Worm (Caenorhabditis elegans) whole organism, young adult: Measurements from ENCODE around the gene F48E3.2.

Experiments
- B0261.1 ChIP-seq: sonication (generic microtip); optimal IDR thresholded peaks from 2 replicates; lab custom pipeline; 2016; ENCODE audit warnings: mild to moderate bottlenecking, missing genetic modification characterization, moderate library complexity, missing compliant biosample characterization
- C17E4.6 ChIP-seq: fragments of 200-800 bp; sonication (Bioruptor generic); IDR thresholded peaks from 2 replicates; pipeline ENCODE4 v1.3.6; 2022; ENCODE audit warnings: missing genetic modification reagents, missing genetic modification characterization, missing compliant biosample characterization
- F10E7.11 ChIP-seq: sonication (generic microtip); optimal IDR thresholded peaks from 2 replicates; lab custom pipeline; 2017; ENCODE audit warnings: mild to moderate bottlenecking, missing genetic modification characterization, moderate library complexity, missing compliant biosample characterization
- F33H1.4 ChIP-seq: fragments of 200-800 bp; sonication (Bioruptor generic); IDR thresholded peaks from 2 replicates; pipeline ENCODE4 v1.3.6; 2022; ENCODE audit warnings: missing genetic modification reagents, missing genetic modification characterization, missing compliant biosample characterization
- F49E8.2 ChIP-seq: sonication (generic microtip); optimal IDR thresholded peaks from 3 replicates; lab custom pipeline; 2017; ENCODE audit warnings: missing genetic modification characterization, mild to moderate bottlenecking, missing compliant biosample characterization, antibody characterized with exemption, moderate library complexity; ENCODE audit not compliant: insufficient read depth
- F52B5.7 ChIP-seq: sonication (generic microtip); optimal IDR thresholded peaks from 2 replicates; lab custom pipeline; 2016; ENCODE audit warnings: mild to moderate bottlenecking, missing genetic modification characterization, missing compliant biosample characterization
- K12H6.12 ChIP-seq: fragments of 200-800 bp; sonication (Bioruptor generic); optimal IDR thresholded peaks from 2 replicates; lab custom pipeline; 2018; ENCODE audit warnings: mild to moderate bottlenecking, missing genetic modification characterization, missing compliant biosample characterization
- Y53F4B.3 ChIP-seq: fragments of 200-800 bp; sonication (Bioruptor generic); IDR thresholded peaks from 2 replicates; pipeline ENCODE4 v1.3.6; 2022; ENCODE audit warnings: missing genetic modification reagents, missing genetic modification characterization, missing compliant biosample characterization
- Y67H2A.10 ChIP-seq: fragments of 200-800 bp; sonication (Bioruptor generic); conservative IDR thresholded peaks from 2 replicates; pipeline ENCODE4 v1.3.6; 2022; ENCODE audit warnings: missing genetic modification reagents, missing genetic modification characterization, missing compliant biosample characterization
- Y79H2A.3 ChIP-seq: fragments of 200-800 bp; sonication (Bioruptor generic); conservative IDR thresholded peaks from 2 replicates; pipeline ENCODE4 v1.3.6; 2022; ENCODE audit warnings: missing genetic modification reagents, missing genetic modification characterization, missing compliant biosample characterization
- aptf-2 ChIP-seq: fragments of 200-800 bp; sonication (Bioruptor generic); conservative IDR thresholded peaks from 2 replicates; pipeline ENCODE4 v1.3.6; 2022; ENCODE audit warnings: missing genetic modification reagents, missing genetic modification characterization, missing compliant biosample characterization
- aptf-3 ChIP-seq: fragments of 200-800 bp; sonication (Bioruptor generic); IDR thresholded peaks from 2 replicates; pipeline ENCODE4 v1.3.6; 2022; ENCODE audit warnings: missing genetic modification characterization, missing compliant biosample characterization
- attf-3 ChIP-seq: fragments of 200-800 bp; sonication (Bioruptor generic); conservative IDR thresholded peaks from 2 replicates; pipeline ENCODE4 v1.3.6; 2022; ENCODE audit warnings: missing genetic modification reagents, missing genetic modification characterization, missing compliant biosample characterization
- attf-6 ChIP-seq: fragments of 200-800 bp; sonication (Bioruptor generic); IDR thresholded peaks from 2 replicates; pipeline ENCODE4 v1.3.6; 2022; ENCODE audit warnings: missing genetic modification reagents, missing genetic modification characterization, missing compliant biosample characterization
- ceh-27 ChIP-seq: fragments of 200-800 bp; sonication (Bioruptor generic); optimal IDR thresholded peaks from 2 replicates; lab custom pipeline; 2018; ENCODE audit warnings: mild to moderate bottlenecking, missing genetic modification characterization, moderate library complexity, missing compliant biosample characterization
- chd-7 ChIP-seq: sonication (generic microtip); optimal IDR thresholded peaks from 2 replicates; lab custom pipeline; 2016; ENCODE audit warnings: mild to moderate bottlenecking, missing genetic modification characterization, moderate library complexity, missing compliant biosample characterization
- dox-1 ChIP-seq: fragments of 200-800 bp; sonication (Bioruptor generic); IDR thresholded peaks from 2 replicates; pipeline ENCODE4 v1.3.6; 2022; ENCODE audit warnings: missing genetic modification reagents, missing genetic modification characterization, missing compliant biosample characterization
- dpl-1 ChIP-seq: fragments of 150-350 bp; optimal IDR thresholded peaks from 2 replicates; lab custom pipeline; 2014; ENCODE audit warnings: missing biosample characterization, missing genetic modification reagents, missing genetic modification characterization
- egrh-3 ChIP-seq: fragments of 200-800 bp; sonication (Bioruptor generic); IDR thresholded peaks from 2 replicates; pipeline ENCODE4 v1.3.6; 2022; ENCODE audit warnings: missing genetic modification reagents, missing genetic modification characterization, missing compliant biosample characterization
- fkh-3 ChIP-seq: sonication (generic microtip); optimal IDR thresholded peaks from 2 replicates; lab custom pipeline; 2016; ENCODE audit warnings: mild to moderate bottlenecking, missing genetic modification characterization, missing compliant biosample characterization
- gei-17 ChIP-seq: fragments of 200-800 bp; sonication (Bioruptor generic); optimal IDR thresholded peaks from 2 replicates; lab custom pipeline; 2018; ENCODE audit warnings: mild to moderate bottlenecking, missing genetic modification characterization, missing compliant biosample characterization
- hlh-26 ChIP-seq: fragments of 200-800 bp; sonication (Bioruptor generic); conservative IDR thresholded peaks from 2 replicates; pipeline ENCODE4 v1.3.6; 2022; ENCODE audit warnings: missing genetic modification reagents, missing genetic modification characterization, missing compliant biosample characterization
- hrde-1 ChIP-seq: sonication (generic microtip); optimal IDR thresholded peaks from 2 replicates; lab custom pipeline; 2016; ENCODE audit warnings: missing genetic modification characterization, mild to moderate bottlenecking, missing compliant biosample characterization, moderate library complexity, missing genotype, missing genetic modification reagents, borderline replicate concordance
- let-526 ChIP-seq: fragments of 200-800 bp; sonication (Bioruptor generic); IDR thresholded peaks from 2 replicates; pipeline ENCODE4 v1.3.6; 2022; ENCODE audit warnings: missing genetic modification reagents, missing genetic modification characterization, missing compliant biosample characterization
- lin-26 ChIP-seq: fragments of 200-800 bp; sonication (Bioruptor generic); IDR thresholded peaks from 2 replicates; pipeline ENCODE4 v1.3.6; 2022; ENCODE audit warnings: missing genetic modification reagents, missing genetic modification characterization, missing compliant biosample characterization
- lin-40 ChIP-seq: sonication (generic microtip); optimal IDR thresholded peaks from 2 replicates; lab custom pipeline; 2016; ENCODE audit warnings: missing genetic modification characterization, mild to moderate bottlenecking, missing compliant biosample characterization, missing genotype, missing genetic modification reagents
- madf-10 ChIP-seq: sonication (generic microtip); optimal IDR thresholded peaks from 2 replicates; lab custom pipeline; 2016; ENCODE audit warnings: mild to moderate bottlenecking, missing genetic modification characterization, missing compliant biosample characterization
- madf-6 ChIP-seq: fragments of 200-800 bp; sonication (Bioruptor generic); IDR thresholded peaks from 2 replicates; pipeline ENCODE4 v1.3.6; 2022; ENCODE audit warnings: missing genetic modification reagents, missing genetic modification characterization, missing compliant biosample characterization
- mcd-1 ChIP-seq: fragments of 200-800 bp; sonication (Bioruptor generic); IDR thresholded peaks from 2 replicates; pipeline ENCODE4 v1.3.6; 2022; ENCODE audit warnings: missing genetic modification reagents, missing genetic modification characterization, missing compliant biosample characterization
- nhr-179 ChIP-seq: sonication (generic microtip); optimal IDR thresholded peaks from 2 replicates; lab custom pipeline; 2016; ENCODE audit warnings: mild to moderate bottlenecking, missing genetic modification characterization, missing compliant biosample characterization
- nhr-27 ChIP-seq: fragments of 200-800 bp; sonication (Bioruptor generic); optimal IDR thresholded peaks from 2 replicates; lab custom pipeline; 2018; ENCODE audit warnings: mild to moderate bottlenecking, missing genetic modification characterization, moderate library complexity, missing compliant biosample characterization
- nhr-80 ChIP-seq: sonication (generic microtip); optimal IDR thresholded peaks from 2 replicates; lab custom pipeline; 2016; ENCODE audit warnings: missing genetic modification characterization, missing compliant biosample characterization
- rpc-1 ChIP-seq, 2 experiments: fragments of 150-350 bp in 1 of 2; sonication (generic microtip) in 1 of 2; optimal IDR thresholded peaks; 2 replicates each; lab custom pipeline; 2014 to 2018; ENCODE audit warnings: missing biosample characterization in 1 of 2, missing genetic modification characterization in 1 of 2, missing genetic modification reagents in 1 of 2, missing genotype in 1 of 2
- sea-2 ChIP-seq: fragments of 200-800 bp; sonication (Bioruptor generic); IDR thresholded peaks from 2 replicates; pipeline ENCODE4 v1.3.6; 2022; ENCODE audit warnings: missing genetic modification characterization, missing compliant biosample characterization
- snpc-3.4 ChIP-seq: sonication (generic microtip); optimal IDR thresholded peaks from 2 replicates; lab custom pipeline; 2017; ENCODE audit warnings: missing genetic modification characterization, mild to moderate bottlenecking, missing compliant biosample characterization, antibody characterized with exemption, moderate library complexity, missing genotype, missing genetic modification reagents
- snpc-4 ChIP-seq, 5 experiments: fragments of 150-350 bp in 1 of 5; sonication (generic microtip) in 4 of 5; optimal IDR thresholded peaks; 2 replicates each; lab custom pipeline; 2014 to 2018; ENCODE audit warnings: missing genetic modification characterization in 5 of 5, missing biosample characterization in 3 of 5, antibody characterized with exemption in 2 of 5, mild to moderate bottlenecking in 2 of 5, missing compliant biosample characterization in 2 of 5, missing genotype in 2 of 5, moderate library complexity in 2 of 5, missing genetic modification reagents in 1 of 5
- somi-1 ChIP-seq: fragments of 200-800 bp; sonication (Bioruptor generic); optimal IDR thresholded peaks from 2 replicates; lab custom pipeline; 2018; ENCODE audit warnings: mild to moderate bottlenecking, missing genetic modification characterization, missing compliant biosample characterization
- tbp1 ChIP-seq: fragments of 200-800 bp; sonication (Bioruptor generic); optimal IDR thresholded peaks from 2 replicates; lab custom pipeline; 2018; ENCODE audit warnings: mild to moderate bottlenecking, missing genetic modification characterization, missing compliant biosample characterization
- unc-130 ChIP-seq: sonication (generic microtip); optimal IDR thresholded peaks from 2 replicates; lab custom pipeline; 2016; ENCODE audit warnings: missing genetic modification reagents, missing genetic modification characterization, missing compliant biosample characterization
- ztf-26 ChIP-seq: sonication (generic microtip); optimal IDR thresholded peaks from 2 replicates; lab custom pipeline; 2017; ENCODE audit warnings: missing genetic modification characterization, missing compliant biosample characterization
- ztf-28 ChIP-seq: fragments of 200-800 bp; sonication (Bioruptor generic); IDR thresholded peaks from 2 replicates; pipeline ENCODE4 v1.3.6; 2022; ENCODE audit warnings: missing genetic modification reagents, missing genetic modification characterization, missing compliant biosample characterization
- ztf-3 ChIP-seq: fragments of 200-800 bp; sonication (Bioruptor generic); optimal IDR thresholded peaks from 2 replicates; lab custom pipeline; 2018; ENCODE audit warnings: mild to moderate bottlenecking, missing genetic modification characterization, missing compliant biosample characterization

F48E3.2 gene

ce11 chrX:7500970-7501369, 8.1 kb upstream of the F48E3.2 start, which contains the start of gene uggt-1 (continued):
- TF ChIP-seq Y67H2A.10 (GFP tag; lab: Robert Waterston, UW) = no peak
- TF ChIP-seq snpc-4 (GFP tag; optimal IDR thresholded peaks at IDR 0.05; lab: Kevin White, UChicago) = peak; percentile 15
- TF ChIP-seq snpc-4 (tag; optimal IDR thresholded peaks at IDR 0.05; lab: Kevin White, UChicago) = peak in 1 of 4 experiments; percentile 79
- peak; percentile 61 for TF ChIP-seq tbp1 (GFP tag; lab: Kevin White, UChicago)
- TF ChIP-seq C17E4.6 = 0 out of 2 replicates have a peak, but pooled peaks have one; percentile 33
- TF ChIP-seq ceh-27 = peak; percentile 80
- peak; percentile 71 for TF ChIP-seq madf-10 (tag; lab: Kevin White, UChicago)
- no peak for TF ChIP-seq attf-3 (GFP tag; lab: Robert Waterston, UW)
- TF ChIP-seq nhr-179 (tag; lab: Kevin White, UChicago) = no peak
- TF ChIP-seq K12H6.12 = peak; percentile 83
- TF ChIP-seq somi-1 = peak; percentile 72
- TF ChIP-seq dox-1 (GFP tag; lab: Robert Waterston, UW) = peak; percentile 94
- TF ChIP-seq fkh-3 (tag; lab: Kevin White, UChicago) = no peak
- TF ChIP-seq snpc-3.4 (tag; lab: Kevin White, UChicago) = peak; percentile 11
- TF ChIP-seq Y79H2A.3 = no peak
- TF ChIP-seq F10E7.11 (tag; lab: Kevin White, UChicago) = no peak
- TF ChIP-seq gei-17 (GFP tag; lab: Kevin White, UChicago) = peak; percentile 69
- TF ChIP-seq dpl-1 (GFP tag; lab: Kevin White, UChicago) = no peak
- no peak for TF ChIP-seq Y53F4B.3 (GFP tag; lab: Robert Waterston, UW)
- no peak for TF ChIP-seq unc-130 (GFP tag; lab: Kevin White, UChicago)
- TF ChIP-seq nhr-27 (tag; lab: Kevin White, UChicago) = no peak
- peak; percentile 7 for TF ChIP-seq B0261.1 (tag; lab: Kevin White, UChicago)
- TF ChIP-seq F33H1.4 (GFP tag; lab: Robert Waterston, UW) = no peak
- no peak for TF ChIP-seq sea-2 (GFP tag; lab: Robert Waterston, UW)
- no peak for TF ChIP-seq aptf-3
- peak; percentile 92 for TF ChIP-seq lin-40 (tag; lab: Kevin White, UChicago)
- TF ChIP-seq ztf-28 (GFP tag; lab: Robert Waterston, UW) = no peak
- no peak for TF ChIP-seq aptf-2
- TF ChIP-seq chd-7 (tag; lab: Kevin White, UChicago) = peak; percentile 69
- TF ChIP-seq ztf-26 (tag; lab: Kevin White, UChicago) = no peak
- TF ChIP-seq hrde-1 (tag; lab: Kevin White, UChicago) = no peak
- no peak for TF ChIP-seq attf-6 (GFP tag; lab: Robert Waterston, UW)
- TF ChIP-seq mcd-1 (GFP tag; lab: Robert Waterston, UW) = peak; percentile 75
- TF ChIP-seq madf-6 (GFP tag; lab: Robert Waterston, UW) = no peak
- no peak for TF ChIP-seq F52B5.7
- no peak for TF ChIP-seq egrh-3 (GFP tag; lab: Robert Waterston, UW)
- no peak for TF ChIP-seq let-526 (GFP tag; lab: Robert Waterston, UW)
- TF ChIP-seq ztf-3 (GFP tag; lab: Kevin White, UChicago) = no peak
- TF ChIP-seq lin-26 (GFP tag; lab: Robert Waterston, UW) = no peak
- no peak for TF ChIP-seq F49E8.2 (tag; lab: Kevin White, UChicago)
- TF ChIP-seq hlh-26 (GFP tag; lab: Robert Waterston, UW) = no peak
- TF ChIP-seq rpc-1 (optimal IDR thresholded peaks at IDR 0.05; lab: Kevin White, UChicago) = no peak
- TF ChIP-seq rpc-1 (tag; optimal IDR thresholded peaks at IDR 0.05; lab: Kevin White, UChicago) = no peak
- peak; percentile 97 for TF ChIP-seq nhr-80
